Worm (Caenorhabditis elegans) whole organism, L4/young adult: ENCODE measurements around the gene F36H5.14.
"Not testable (repeated sequence)": the region's sequence is repeated elsewhere in the genome, so short reads cannot be mapped to it uniquely, and the experiment has no call there.

Experiments used
- W03F9.2 ChIP-seq: fragments of 150-350 bp; optimal IDR thresholded peaks from 2 replicates; lab custom pipeline; 2014; ENCODE audit warnings: missing biosample characterization, missing genetic modification characterization
- dao-5 ChIP-seq: sonication (generic microtip); optimal IDR thresholded peaks from 2 replicates; lab custom pipeline; 2016; ENCODE audit warnings: missing genotype, missing genetic modification characterization, moderate library complexity, missing compliant biosample characterization
- him-1 ChIP-seq: sonication (generic microtip); optimal IDR thresholded peaks from 2 replicates; lab custom pipeline; 2016; ENCODE audit warnings: missing genotype, missing genetic modification reagents, missing genetic modification characterization, missing compliant biosample characterization

Gene F36H5.14

DNA sequence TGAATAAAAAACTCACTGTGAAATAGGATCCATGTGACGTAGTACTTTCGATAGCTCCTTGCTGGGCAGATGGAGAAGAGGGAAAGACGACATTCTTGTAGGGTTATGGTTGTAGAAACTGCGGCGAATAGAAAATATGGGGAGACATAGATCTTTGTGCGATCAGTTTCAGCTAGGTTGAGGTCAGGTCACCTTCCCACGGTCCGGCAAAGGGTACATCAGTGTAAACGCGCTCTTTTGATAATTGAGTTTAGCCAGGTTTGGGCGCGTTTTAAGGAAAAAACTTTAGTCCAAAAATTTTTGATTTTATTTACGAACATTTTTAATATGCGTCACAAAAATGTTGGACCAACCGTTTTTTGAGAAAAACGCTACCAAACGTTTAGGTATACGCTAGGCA lies 19.3 kb upstream of the F36H5.14 start, which contains the start of gene F36H5.17:
Gene F36H5.17, minus strand, starts transcription at position 101 of the 400 bp plus-strand sequence.
- TF ChIP-seq dao-5 (tag; lab: Kevin White, UChicago) (no peak), W03F9.2 (tag; lab: Kevin White, UChicago) (no peak), him-1 (tag; lab: Kevin White, UChicago) (no peak)

DNA sequence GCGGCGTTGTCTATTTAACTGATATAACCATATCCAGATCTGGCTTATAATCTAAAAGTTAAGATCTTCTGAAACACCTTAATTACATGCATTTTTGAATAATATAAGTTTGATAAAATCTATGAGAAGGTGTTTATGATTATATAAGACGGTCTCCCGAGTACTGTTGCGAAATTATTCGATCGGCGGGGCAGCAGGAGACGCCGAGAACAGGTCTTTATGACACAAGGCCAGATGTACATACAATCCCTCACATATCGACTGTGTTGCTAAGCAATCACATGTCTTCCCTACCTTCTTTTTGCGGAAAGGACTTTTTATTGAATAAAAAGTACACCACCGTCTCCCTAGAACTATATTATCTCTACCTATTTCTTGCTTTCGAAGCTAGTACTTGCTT lies 18.8 kb upstream of the F36H5.14 start, which contains the start of gene fbxb-53:
Gene fbxb-53, plus strand, starts transcription at position 301 of the 400 bp plus-strand sequence.
- TF ChIP-seq W03F9.2 (tag; lab: Kevin White, UChicago) (no peak), him-1 (tag; lab: Kevin White, UChicago) (no peak), dao-5 (tag; lab: Kevin White, UChicago) (no peak)

DNA sequence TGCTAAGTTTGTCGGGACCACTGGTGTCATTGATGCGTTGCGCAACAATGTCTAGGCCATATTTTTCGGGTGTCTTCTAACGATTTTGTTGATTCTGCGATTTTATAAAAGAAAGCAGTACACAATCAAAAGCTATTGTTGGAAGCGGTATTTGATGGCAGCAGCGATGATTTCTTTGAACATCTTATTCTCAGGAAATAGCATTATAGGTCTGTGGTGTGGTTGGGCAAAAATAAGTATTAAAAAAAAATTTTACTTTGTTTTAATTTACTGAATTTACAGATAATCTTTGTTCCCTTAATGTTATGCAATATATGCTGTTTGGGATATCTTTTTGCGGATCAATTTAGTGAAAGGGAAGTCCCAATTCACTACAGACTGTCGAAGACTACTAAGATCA lies 18.3 kb upstream of the F36H5.14 start, which contains the start of gene F36H5.10:
Gene F36H5.10, plus strand, starts transcription at position 301 of the 400 bp plus-strand sequence.
- TF ChIP-seq dao-5 (tag; lab: Kevin White, UChicago) (no peak), him-1 (tag; lab: Kevin White, UChicago) (no peak), W03F9.2 (tag; lab: Kevin White, UChicago) (no peak)

DNA sequence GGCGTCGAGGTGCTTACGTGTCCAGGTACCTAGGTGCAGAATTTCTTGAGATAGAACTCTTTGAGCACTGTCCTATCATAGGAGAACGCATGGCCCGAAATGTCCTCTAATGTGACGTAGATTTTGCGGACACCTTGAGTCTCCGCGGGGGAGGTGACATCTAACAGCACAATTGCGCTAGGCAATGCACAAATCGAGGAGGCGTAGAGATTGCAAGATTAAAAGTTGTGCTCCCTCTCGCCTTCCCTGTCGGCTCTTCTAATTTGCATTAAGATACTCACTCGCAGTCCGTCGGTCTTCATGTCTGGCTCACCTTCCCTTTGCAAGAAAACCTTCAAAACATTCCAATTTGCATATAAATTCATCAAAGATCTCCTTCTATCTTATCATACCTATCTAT lies 15.7 kb upstream of the F36H5.14 start, which contains the start of gene F36H5.18:
Gene F36H5.18, plus strand, starts transcription at position 301 of the 400 bp plus-strand sequence.
- no peak for TF ChIP-seq him-1 (tag; lab: Kevin White, UChicago)
- TF ChIP-seq W03F9.2 (tag; lab: Kevin White, UChicago) = no peak
- TF ChIP-seq dao-5 (tag; lab: Kevin White, UChicago) = no peak

DNA sequence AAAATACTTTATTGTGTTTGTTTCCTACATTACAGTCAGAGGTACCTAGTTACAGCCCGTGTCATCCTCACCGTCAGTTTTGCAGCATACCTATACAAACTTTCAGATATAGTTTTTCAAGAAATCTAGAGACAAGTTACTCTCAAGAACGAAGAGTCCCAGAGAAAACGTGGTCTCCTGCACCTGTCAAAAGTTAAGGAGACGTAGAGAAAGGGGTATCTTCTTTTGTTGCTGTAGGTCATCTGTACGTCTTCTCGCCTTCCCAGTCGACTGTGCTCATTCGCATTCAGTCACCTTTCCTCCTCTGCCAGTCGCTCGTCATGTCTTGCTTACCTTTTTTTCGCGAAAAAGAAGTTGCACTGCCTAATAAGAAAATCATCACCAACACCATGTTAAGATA lies 13.8 kb upstream of the F36H5.14 start, which contains the start of gene F36H5.4:
Gene F36H5.4, plus strand, starts transcription at position 301 of the 400 bp plus-strand sequence.
- TF ChIP-seq him-1 (tag; lab: Kevin White, UChicago) (no peak), W03F9.2 (tag; lab: Kevin White, UChicago) (no peak), dao-5 (tag; lab: Kevin White, UChicago) (no peak)

DNA sequence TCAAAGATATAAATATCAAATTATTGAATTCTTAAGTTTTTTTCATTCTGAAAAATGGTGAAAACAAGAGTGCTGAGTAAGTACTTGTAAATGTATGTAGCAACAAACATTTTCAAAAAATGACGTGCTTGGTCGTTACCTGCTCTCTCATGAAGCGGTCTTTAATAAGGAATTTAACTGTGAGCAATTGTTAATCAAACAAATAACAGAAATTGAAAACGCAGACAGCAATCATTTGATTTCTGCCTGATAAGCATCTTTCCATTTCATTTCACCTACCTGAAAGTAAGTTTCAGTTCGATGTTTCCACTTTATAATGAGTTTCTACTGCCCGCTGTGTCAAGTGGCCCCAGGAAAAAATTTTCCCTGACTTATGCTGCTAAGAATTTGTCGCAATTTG lies 12.3 kb upstream of the F36H5.14 start, which contains the start of gene math-28:
Gene math-28, plus strand, starts transcription at position 301 of the 400 bp plus-strand sequence.
- TF ChIP-seq W03F9.2 (tag; lab: Kevin White, UChicago) (no peak), him-1 (tag; lab: Kevin White, UChicago) (no peak), dao-5 (tag; lab: Kevin White, UChicago) (no peak)

DNA sequence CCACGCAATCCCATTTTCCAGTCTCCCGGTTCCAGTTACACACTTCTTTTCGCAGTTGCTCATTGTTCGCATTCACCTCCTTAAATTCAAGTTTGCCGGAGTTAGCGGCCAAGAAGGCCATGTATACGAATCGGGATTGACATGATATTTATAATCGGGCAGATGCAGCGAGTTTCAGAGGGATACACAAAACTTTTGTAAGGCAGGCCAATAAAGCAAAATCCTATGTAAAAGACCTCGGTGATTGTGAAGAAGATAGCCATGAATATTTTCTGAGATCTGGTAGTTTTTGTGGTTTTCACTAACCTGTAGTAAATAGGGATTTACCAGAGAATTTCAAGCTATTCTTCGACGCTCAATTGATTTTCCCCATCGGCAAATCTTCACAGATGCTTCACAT lies 8.6 kb upstream of the F36H5.14 start:
- no peak for TF ChIP-seq W03F9.2 (tag; lab: Kevin White, UChicago)
- no peak for TF ChIP-seq dao-5 (tag; lab: Kevin White, UChicago)
- TF ChIP-seq him-1 (tag; lab: Kevin White, UChicago) = no peak

DNA sequence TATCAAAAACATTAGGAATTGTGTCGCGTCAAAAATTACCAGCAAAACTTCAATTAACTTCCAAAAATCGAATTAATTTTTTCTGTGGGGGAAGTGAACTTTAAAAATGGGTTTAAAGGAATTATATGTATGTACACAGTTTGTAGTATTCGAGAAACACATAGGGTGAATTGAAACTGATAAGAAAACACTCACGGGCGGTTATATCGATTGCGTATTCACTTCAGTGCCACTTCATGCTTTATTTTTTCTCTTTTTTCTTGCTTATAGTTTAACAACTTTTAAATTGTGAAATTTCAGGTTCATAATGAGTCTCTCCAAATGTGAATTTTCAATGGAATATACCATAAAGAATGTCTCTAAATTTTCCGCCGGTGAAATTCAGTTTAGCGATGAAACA lies 4.0 kb upstream of the F36H5.14 start, which contains the start of gene math-26:
Gene math-26, plus strand, starts transcription at position 301 of the 400 bp plus-strand sequence.
- TF ChIP-seq W03F9.2, dao-5, him-1 (tag; lab: Kevin White, UChicago): not testable (repeated sequence)

DNA sequence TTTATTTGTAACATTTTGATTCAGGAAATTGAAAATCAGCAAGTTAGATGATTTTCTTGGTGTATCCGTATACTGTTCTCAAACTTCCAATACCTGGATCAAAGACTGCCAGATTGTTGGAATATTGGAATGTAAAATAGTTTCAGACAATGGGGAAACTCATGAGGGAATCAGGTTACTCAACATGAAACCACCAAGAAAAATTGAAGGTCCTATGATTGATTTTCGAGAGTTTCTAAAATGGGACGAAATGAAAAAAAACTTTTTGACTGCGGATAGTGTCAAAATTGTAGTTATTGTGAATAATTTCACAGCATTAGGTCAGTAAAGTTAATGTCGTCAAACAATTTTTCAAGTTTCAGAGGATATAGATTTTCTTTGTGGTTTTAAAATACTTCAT lies 3.5 kb upstream of the F36H5.14 start, which contains the start of gene math-3:
Gene math-3, plus strand, starts transcription at position 301 of the 400 bp plus-strand sequence.
- TF ChIP-seq W03F9.2 (tag; lab: Kevin White, UChicago) = no peak
- no peak for TF ChIP-seq dao-5 (tag; lab: Kevin White, UChicago)
- TF ChIP-seq him-1 (tag; lab: Kevin White, UChicago) = no peak

DNA sequence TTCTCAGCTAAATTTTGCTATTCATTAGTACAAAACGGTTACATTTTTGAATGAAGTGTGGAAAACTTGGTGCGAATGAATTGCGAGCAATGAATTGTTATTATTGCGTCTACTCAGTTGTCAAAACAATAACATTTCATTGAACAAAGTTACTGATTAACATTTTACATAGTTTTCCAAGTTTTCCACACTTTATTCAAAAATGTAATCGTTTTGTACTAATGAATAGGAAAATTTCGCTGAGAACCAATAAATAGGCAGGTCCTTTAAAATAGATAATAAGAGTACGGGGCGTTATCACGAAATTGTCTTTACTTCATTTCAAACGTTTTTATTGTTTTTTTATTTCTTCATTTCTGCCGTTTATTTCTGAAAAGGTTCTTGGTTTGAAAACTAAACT lies 7.1 kb downstream of the F36H5.14 start, which contains the start of gene math-4:
Gene math-4, minus strand, starts transcription at position 101 of the 400 bp plus-strand sequence.
- TF ChIP-seq dao-5 (tag; lab: Kevin White, UChicago) (no peak), him-1 (tag; lab: Kevin White, UChicago) (no peak), W03F9.2 (tag; lab: Kevin White, UChicago) (no peak)

DNA sequence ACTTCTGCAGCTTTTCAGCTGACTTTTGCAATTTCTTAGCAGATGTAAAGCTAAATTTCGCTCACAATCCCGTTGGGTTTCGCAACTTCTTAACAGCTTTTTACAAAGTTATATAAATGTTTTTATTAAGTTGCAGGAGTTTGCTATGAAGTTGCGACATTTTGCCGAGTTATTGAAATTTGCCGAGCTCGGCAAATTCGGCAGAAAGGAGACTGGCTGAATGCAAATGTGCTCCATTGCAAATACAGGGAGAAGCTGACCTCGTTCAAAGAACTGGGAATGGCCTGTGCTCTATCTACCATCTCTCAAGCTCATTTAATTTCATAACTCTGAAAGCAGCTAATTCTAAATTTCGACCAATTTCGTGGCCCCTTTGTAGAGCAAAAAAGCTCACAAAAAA lies 9.5 kb downstream of the F36H5.14 start, which contains the start of gene C08F1.11:
Gene C08F1.11, minus strand, starts transcription at position 101 of the 400 bp plus-strand sequence.
- TF ChIP-seq dao-5 (tag; lab: Kevin White, UChicago) (no peak), W03F9.2 (tag; lab: Kevin White, UChicago) (no peak), him-1 (tag; lab: Kevin White, UChicago) (no peak)

DNA sequence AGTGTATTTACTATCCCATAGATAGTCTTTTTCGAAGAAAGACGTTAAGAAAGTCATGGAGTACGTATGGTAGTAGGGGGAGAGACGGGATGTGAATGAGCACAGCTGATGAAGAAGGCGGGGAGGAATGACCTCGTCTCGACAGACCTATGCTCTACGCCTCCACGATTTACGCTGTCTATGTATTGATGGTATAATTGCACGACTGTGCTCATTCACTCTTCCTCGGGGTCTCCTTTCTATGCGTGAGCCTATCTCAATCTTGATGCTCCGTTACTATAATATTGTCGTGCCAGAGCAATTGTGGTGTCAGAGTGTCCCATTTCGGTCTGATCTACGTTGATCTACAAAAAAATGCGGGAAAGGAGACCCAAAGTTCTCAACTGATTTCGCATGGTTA lies 10.9 kb downstream of the F36H5.14 start, which contains the start of gene C08F1.10:
Gene C08F1.10, minus strand, starts transcription at position 101 of the 400 bp plus-strand sequence.
- TF ChIP-seq him-1 (tag; lab: Kevin White, UChicago) (no peak), dao-5 (tag; lab: Kevin White, UChicago) (no peak), W03F9.2 (tag; lab: Kevin White, UChicago) (no peak)

DNA sequence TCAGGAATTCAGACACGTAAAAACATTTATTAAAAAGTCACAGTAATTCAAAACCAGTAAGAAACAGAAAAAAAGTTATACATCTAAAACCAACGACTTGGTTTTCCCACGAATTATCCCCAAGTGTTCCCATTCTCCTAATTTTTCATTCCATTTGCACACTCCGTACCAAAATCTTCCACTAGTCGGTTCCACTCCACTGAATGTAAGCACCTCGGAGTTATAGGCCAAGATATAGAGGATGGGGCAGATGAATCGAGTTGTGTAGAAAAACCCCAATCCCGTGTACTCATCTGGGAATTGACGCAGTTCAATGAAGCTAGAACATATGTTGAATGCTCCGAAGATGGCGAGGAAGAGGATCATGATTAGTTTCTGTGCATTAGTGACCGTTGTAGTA lies 11.9 kb downstream of the F36H5.14 start:
- TF ChIP-seq dao-5 (tag; lab: Kevin White, UChicago) = no peak
- TF ChIP-seq W03F9.2 (tag; lab: Kevin White, UChicago) = no peak
- no peak for TF ChIP-seq him-1 (tag; lab: Kevin White, UChicago)
